Fruit fly (Drosophila melanogaster) S2 (cell line): ENCODE measurements around the gene trus.

Experiments used
- CG8478 ChIP-seq: fragments of >200 bp; optimal IDR thresholded peaks from 2 replicates; lab custom pipeline; 2018
- CTCF ChIP-seq, 2 experiments: fragments of >200 bp; optimal IDR thresholded peaks; 2 replicates each; lab custom pipeline; 2018

The trus gene

dm6 chr3R:12456370-12456940, at the start of gene trus:
Gene trus, plus strand, starts transcription at chr3R:12456573.
- TF ChIP-seq CTCF (optimal IDR thresholded peaks at IDR 0.05; lab: Kevin White, UChicago), result no peak
- TF ChIP-seq CG8478 (lab: Kevin White, UChicago), result no peak

dm6 chr3R:12408160-12408559, 48.2 kb upstream of the trus start, which contains the start of gene CG5196:
Gene CG5196, plus strand, starts transcription at chr3R:12408316.
- TF ChIP-seq CG8478 (lab: Kevin White, UChicago) (no peak), CTCF (optimal IDR thresholded peaks at IDR 0.05; lab: Kevin White, UChicago) (peak in 1 of 2 experiments; percentile 1)

- TF ChIP-seq CTCF (optimal IDR thresholded peaks at IDR 0.05; lab: Kevin White, UChicago) (no peak), CG8478 (lab: Kevin White, UChicago) (no peak)
Measured at dm6 chr3R:12411449-12411848, 44.9 kb upstream of the trus start.

- no peak for TF ChIP-seq CG8478 (lab: Kevin White, UChicago)
- TF ChIP-seq CTCF (optimal IDR thresholded peaks at IDR 0.05; lab: Kevin White, UChicago), result peak in 1 of 2 experiments; percentile 30
Measured at dm6 chr3R:12413274-12413958, 43.0 kb upstream of the trus start, which contains the start of the genes Dip-C and pps. Gene Dip-C, minus strand, starts transcription at chr3R:12413759. Gene pps, plus strand, starts transcription at chr3R:12413828.

- TF ChIP-seq CG8478 (lab: Kevin White, UChicago) (no peak), CTCF (optimal IDR thresholded peaks at IDR 0.05; lab: Kevin White, UChicago) (peak; percentile 20 to 23)
Measured at dm6 chr3R:12422379-12422975, 33.9 kb upstream of the trus start, which contains the start of the genes Scgbeta and CG17202. Gene Scgbeta, minus strand, starts transcription at chr3R:12422429. Gene CG17202, plus strand, starts transcription at chr3R:12422768.

- no peak for TF ChIP-seq CG8478 (lab: Kevin White, UChicago)
- TF ChIP-seq CTCF (optimal IDR thresholded peaks at IDR 0.05; lab: Kevin White, UChicago), result no peak
Measured at dm6 chr3R:12423997-12424396, 32.4 kb upstream of the trus start.

- TF ChIP-seq CG8478 (lab: Kevin White, UChicago) (no peak), CTCF (optimal IDR thresholded peaks at IDR 0.05; lab: Kevin White, UChicago) (peak in 1 of 2 experiments; percentile 12)
Measured at dm6 chr3R:12425510-12426309, 30.7 kb upstream of the trus start, which contains the start of gene Pp1-87B. Gene Pp1-87B, minus strand, starts transcription at chr3R:12425917.

dm6 chr3R:12426310-12426653, 30.1 kb upstream of the trus start, which contains the start of gene NANS:
Gene NANS, plus strand, starts transcription at chr3R:12426578.
- TF ChIP-seq CTCF (optimal IDR thresholded peaks at IDR 0.05; lab: Kevin White, UChicago) (no peak), CG8478 (lab: Kevin White, UChicago) (no peak)

dm6 chr3R:12429120-12429610, 27.2 kb upstream of the trus start, which contains the start of the genes CG5641 and CG5245:
Gene CG5641, minus strand, starts transcription at chr3R:12429282.
Gene CG5245, plus strand, starts transcription at chr3R:12429560.
- TF ChIP-seq CTCF (optimal IDR thresholded peaks at IDR 0.05; lab: Kevin White, UChicago) (no peak), CG8478 (lab: Kevin White, UChicago) (no peak)

dm6 chr3R:12431030-12431489, 25.3 kb upstream of the trus start, which contains the start of gene Prosalpha2:
Gene Prosalpha2, plus strand, starts transcription at chr3R:12431321.
- TF ChIP-seq CTCF (optimal IDR thresholded peaks at IDR 0.05; lab: Kevin White, UChicago), result no peak
- TF ChIP-seq CG8478 (lab: Kevin White, UChicago), result no peak

dm6 chr3R:12433764-12434163, 22.6 kb upstream of the trus start, which contains the start of the genes Aos1 and Srlp:
Gene Aos1, minus strand, starts transcription at chr3R:12433822.
Gene Srlp, plus strand, starts transcription at chr3R:12434098.
- TF ChIP-seq CG8478 (lab: Kevin White, UChicago), result no peak
- no peak for TF ChIP-seq CTCF (optimal IDR thresholded peaks at IDR 0.05; lab: Kevin White, UChicago)

- TF ChIP-seq CG8478 (lab: Kevin White, UChicago), result no peak
- no peak for TF ChIP-seq CTCF (optimal IDR thresholded peaks at IDR 0.05; lab: Kevin White, UChicago)
Measured at dm6 chr3R:12435948-12436347, 20.4 kb upstream of the trus start, which contains the start of gene Desat2. Gene Desat2, plus strand, starts transcription at chr3R:12436248.

dm6 chr3R:12439039-12439400, 17.4 kb upstream of the trus start, which contains the start of the genes CG17207 and CG46427:
Gene CG17207, minus strand, starts transcription at chr3R:12439139.
Gene CG46427, minus strand, starts transcription at chr3R:12439139.
- no peak for TF ChIP-seq CTCF (optimal IDR thresholded peaks at IDR 0.05; lab: Kevin White, UChicago)
- no peak for TF ChIP-seq CG8478 (lab: Kevin White, UChicago)
